Worm (Caenorhabditis elegans): Measurements from ENCODE around the gene K07D4.2.

Gene K07D4.2

DNA sequence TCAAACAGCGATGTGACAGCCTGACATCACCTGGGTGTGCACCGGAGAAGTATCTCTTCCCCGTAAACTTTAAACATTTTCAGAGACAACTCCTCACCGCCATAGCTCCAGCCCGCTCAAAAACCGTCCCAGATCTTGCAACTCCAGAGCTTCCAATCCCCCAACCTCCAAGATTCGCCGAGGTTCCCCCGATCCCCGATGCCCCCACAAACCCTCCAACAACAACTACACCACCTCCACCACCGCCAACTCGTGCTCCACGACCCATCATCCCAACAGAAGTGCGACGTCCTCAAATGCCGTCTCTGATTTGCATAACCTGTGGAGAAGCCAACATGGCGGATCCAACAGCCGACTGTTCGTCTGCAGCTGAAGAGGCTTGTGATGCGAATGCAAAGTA, 25.8 kb upstream of the K07D4.2 start:
- TF ChIP-seq lin-39 (tag; optimal IDR thresholded peaks at IDR 0.05) (no peak), sma-3 (GFP tag; optimal IDR thresholded peaks at IDR 0.05) (no peak), blmp-1 (tag; optimal IDR thresholded peaks at IDR 0.05; ENCODE audit: insufficient read depth) (no peak), nhr-21 (tag; optimal IDR thresholded peaks at IDR 0.05) (no peak), ceh-16 (tag; optimal IDR thresholded peaks at IDR 0.05) (no peak), aly-2 (tag; optimal IDR thresholded peaks at IDR 0.05) (no peak), nhr-25 (tag; optimal IDR thresholded peaks at IDR 0.05) (no peak), lin-13 (GFP tag; optimal IDR thresholded peaks at IDR 0.05) (no peak), unc-39 (tag; optimal IDR thresholded peaks at IDR 0.05) (no peak), nhr-23 (tag; optimal IDR thresholded peaks at IDR 0.05) (no peak), ztf-1 (GFP tag; conservative IDR thresholded peaks at IDR 0.05) (no peak), lsy-2 (tag; optimal IDR thresholded peaks at IDR 0.05) (no peak), nhr-11 (tag; optimal IDR thresholded peaks at IDR 0.05) (no peak), dmd-4 (tag; optimal IDR thresholded peaks at IDR 0.05) (no peak), sem-4 (tag; optimal IDR thresholded peaks at IDR 0.05) (no peak)

DNA sequence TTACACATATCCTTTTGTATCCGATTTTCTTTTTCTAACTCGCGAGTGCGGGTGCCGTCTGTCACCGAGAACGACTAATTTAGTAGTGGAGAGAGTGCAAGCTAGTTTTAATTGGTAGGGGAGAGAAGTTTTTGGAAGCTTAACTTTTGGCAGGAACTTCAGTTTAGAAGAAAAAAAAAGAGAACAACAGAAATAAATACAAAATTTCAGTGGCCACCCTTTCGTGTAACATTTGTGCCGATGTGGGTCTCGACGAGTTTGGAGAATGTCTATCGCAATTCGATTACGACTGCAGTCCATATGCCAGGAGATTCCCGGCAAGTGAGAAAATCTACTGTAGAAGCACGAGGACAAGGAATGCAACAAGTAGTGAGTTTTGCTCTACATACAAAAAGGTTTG, 22.8 kb upstream of the K07D4.2 start:
- no peak for TF ChIP-seq mab-5 (tag; optimal IDR thresholded peaks at IDR 0.05)
- TF ChIP-seq ztf-11 (tag; optimal IDR thresholded peaks at IDR 0.05): no peak
- TF ChIP-seq dmd-4 (tag; optimal IDR thresholded peaks at IDR 0.05): no peak
- TF ChIP-seq R02D3.7 (tag; optimal IDR thresholded peaks at IDR 0.05): no peak

DNA sequence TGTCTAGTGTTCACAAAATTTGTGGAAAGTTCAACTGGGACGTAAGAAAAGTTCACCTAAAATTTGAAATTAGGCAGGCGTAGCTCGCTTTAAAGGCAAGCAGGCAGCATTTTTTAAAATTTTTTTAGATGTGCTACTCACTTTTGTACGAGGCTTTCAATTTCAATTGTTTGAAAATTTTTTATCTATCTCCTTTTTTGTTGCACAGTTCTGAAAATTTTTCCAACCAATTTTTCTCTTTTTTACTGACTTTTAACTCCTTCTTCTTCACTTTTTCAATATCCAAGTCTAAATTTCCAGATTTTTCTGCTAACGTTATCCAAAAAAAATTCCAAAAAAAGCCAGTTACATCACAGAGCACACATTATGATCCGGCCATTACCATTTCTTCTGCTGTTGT, 22.0 kb upstream of the K07D4.2 start, which contains the start of gene W06A11.1:
Gene W06A11.1, plus strand, starts transcription at position 301 of the 400 bp plus-strand sequence.
- TF ChIP-seq nhr-12 (tag; optimal IDR thresholded peaks at IDR 0.05) (no peak), lin-13 (GFP tag; optimal IDR thresholded peaks at IDR 0.05) (no peak), nhr-23 (tag; optimal IDR thresholded peaks at IDR 0.05) (no peak), ztf-11 (tag; optimal IDR thresholded peaks at IDR 0.05) (no peak), ama-1 (optimal IDR thresholded peaks at IDR 0.05) (no peak), ceh-16 (tag; optimal IDR thresholded peaks at IDR 0.05) (no peak), fos-1 (tag; optimal IDR thresholded peaks at IDR 0.05) (no peak), nhr-10 (tag; optimal IDR thresholded peaks at IDR 0.05) (no peak), mab-5 (tag; optimal IDR thresholded peaks at IDR 0.05) (no peak), lin-11 (tag; optimal IDR thresholded peaks at IDR 0.05) (no peak), ceh-82 (tag; optimal IDR thresholded peaks at IDR 0.05) (no peak), ztf-4 (tag; optimal IDR thresholded peaks at IDR 0.05) (no peak), unc-39 (tag; optimal IDR thresholded peaks at IDR 0.05) (no peak), Y55F3AM.14 (GFP tag; optimal IDR thresholded peaks at IDR 0.05) (no peak), ztf-1 (GFP tag; conservative IDR thresholded peaks at IDR 0.05) (no peak), zag-1 (tag; optimal IDR thresholded peaks at IDR 0.05) (no peak), unc-55 (GFP tag; optimal IDR thresholded peaks at IDR 0.05) (no peak), crh-2 (tag; optimal IDR thresholded peaks at IDR 0.05) (no peak), nhr-77 (tag; optimal IDR thresholded peaks at IDR 0.05) (no peak), C34F6.9 (tag; optimal IDR thresholded peaks at IDR 0.05) (no peak)

DNA sequence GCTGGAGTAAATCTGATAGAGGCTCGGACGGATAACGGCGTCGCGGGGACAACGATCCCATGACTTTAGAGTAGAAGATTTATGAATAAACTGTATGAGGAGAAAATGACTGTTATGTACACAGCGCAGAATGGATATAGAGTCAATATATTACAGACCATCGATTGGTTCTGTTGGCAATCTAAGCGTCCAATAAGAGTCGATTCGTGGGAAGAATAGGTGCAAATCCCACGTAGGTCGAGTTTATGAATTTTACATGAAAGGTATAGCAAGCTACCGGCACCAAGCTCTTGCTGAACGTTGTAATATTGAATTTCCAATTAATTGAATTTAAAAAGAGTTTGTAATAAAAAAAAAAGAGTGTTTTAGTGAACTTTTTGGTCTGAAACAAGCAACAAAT, 18.7 kb upstream of the K07D4.2 start, which contains the start of gene fbxb-118:
Gene fbxb-118, minus strand, starts transcription at position 101 of the 400 bp plus-strand sequence.
- TF ChIP-seq sma-9 (GFP tag; optimal IDR thresholded peaks at IDR 0.05): no peak
- TF ChIP-seq sma-9 (tag; optimal IDR thresholded peaks at IDR 0.05): no peak
- no peak for TF ChIP-seq C34F6.9 (tag; optimal IDR thresholded peaks at IDR 0.05)
- no peak for TF ChIP-seq mab-5 (tag; optimal IDR thresholded peaks at IDR 0.05)
- TF ChIP-seq F13H6.1 (tag; optimal IDR thresholded peaks at IDR 0.05): no peak
- TF ChIP-seq crh-2 (tag; optimal IDR thresholded peaks at IDR 0.05): no peak
- no peak for TF ChIP-seq sem-4 (tag; optimal IDR thresholded peaks at IDR 0.05)
- no peak for TF ChIP-seq nhr-21 (tag; optimal IDR thresholded peaks at IDR 0.05)
- TF ChIP-seq nhr-77 (tag; optimal IDR thresholded peaks at IDR 0.05): no peak
- TF ChIP-seq egl-27 (tag; optimal IDR thresholded peaks at IDR 0.05): no peak
- TF ChIP-seq mdl-1 (tag; optimal IDR thresholded peaks at IDR 0.05): no peak
- no peak for TF ChIP-seq dmd-4 (tag; optimal IDR thresholded peaks at IDR 0.05)
- no peak for TF ChIP-seq nhr-23 (tag; optimal IDR thresholded peaks at IDR 0.05)

DNA sequence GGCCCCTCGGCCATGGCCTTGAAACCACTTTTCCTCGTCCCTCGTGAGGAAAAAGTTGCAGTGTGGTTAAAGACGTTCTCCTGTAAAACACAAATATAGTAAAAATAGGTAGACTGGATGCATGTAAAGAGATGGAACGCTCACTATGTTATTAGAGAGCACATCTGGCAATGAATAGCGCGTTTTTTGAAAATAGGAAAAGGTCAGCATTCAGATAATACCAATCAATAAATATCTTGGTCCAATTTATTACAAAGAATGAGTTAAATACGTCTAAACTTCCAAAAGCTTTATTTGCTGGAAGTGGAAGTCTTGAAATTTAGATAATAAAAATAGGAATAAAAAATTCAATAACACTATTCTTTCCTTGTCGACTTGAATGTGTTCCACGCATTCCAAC, 17.2 kb upstream of the K07D4.2 start, which contains the start of gene gadr-4:
Gene gadr-4, minus strand, starts transcription at position 101 of the 400 bp plus-strand sequence.
- TF ChIP-seq lin-11 (tag; optimal IDR thresholded peaks at IDR 0.05): no peak
- no peak for TF ChIP-seq dmd-4 (tag; optimal IDR thresholded peaks at IDR 0.05)
- no peak for TF ChIP-seq lin-13 (GFP tag; optimal IDR thresholded peaks at IDR 0.05)
- TF ChIP-seq skn-1 (tag; optimal IDR thresholded peaks at IDR 0.05): no peak
- no peak for TF ChIP-seq elt-1 (tag; optimal IDR thresholded peaks at IDR 0.05)
- no peak for TF ChIP-seq ztf-11 (tag; optimal IDR thresholded peaks at IDR 0.05)
- no peak for TF ChIP-seq alr-1 (tag; optimal IDR thresholded peaks at IDR 0.05)
- TF ChIP-seq mdl-1 (tag; optimal IDR thresholded peaks at IDR 0.05): no peak
- TF ChIP-seq ztf-1 (GFP tag; conservative IDR thresholded peaks at IDR 0.05): no peak
- no peak for TF ChIP-seq zag-1 (tag; optimal IDR thresholded peaks at IDR 0.05)
- no peak for TF ChIP-seq crh-2 (tag; optimal IDR thresholded peaks at IDR 0.05)
- TF ChIP-seq nhr-25 (tag; optimal IDR thresholded peaks at IDR 0.05): no peak
- TF ChIP-seq egl-27 (tag; optimal IDR thresholded peaks at IDR 0.05): no peak
- TF ChIP-seq gmeb-1 (tag; optimal IDR thresholded peaks at IDR 0.05): no peak
- TF ChIP-seq unc-62 (GFP tag; optimal IDR thresholded peaks at IDR 0.05): no peak
- no peak for TF ChIP-seq unc-39 (tag; optimal IDR thresholded peaks at IDR 0.05)
- TF ChIP-seq aly-2 (tag; optimal IDR thresholded peaks at IDR 0.05): no peak

Measured in whole organism, L2 larva.